Fruit fly (Drosophila melanogaster) whole organism, embryonic: ENCODE data around the gene CG43750.
A peak's percentile ranks its signal among the peaks of the same experiment; 100 is the strongest.

Experiments used
- Aef1 ChIP-seq: fragments of 200-800 bp; sonication (Bioruptor generic); IDR thresholded peaks from 3 replicates; pipeline ENCODE4 v1.3.6; 2022; ENCODE audit warnings: missing biosample characterization, missing genetic modification characterization
- Antp ChIP-seq: fragments of 200-800 bp; sonication (Bioruptor generic); optimal IDR thresholded peaks from 3 replicates; lab custom pipeline; 2016; ENCODE audit warnings: missing biosample characterization, missing genetic modification characterization
- CG10543 ChIP-seq: fragments of 200-800 bp; sonication (Bioruptor generic); optimal IDR thresholded peaks from 3 replicates; lab custom pipeline; 2017; ENCODE audit warnings: missing biosample characterization, mild to moderate bottlenecking, missing genetic modification characterization, moderate library complexity
- CG13287 ChIP-seq: fragments of 200-800 bp; sonication (Bioruptor generic); IDR thresholded peaks from 2 replicates; pipeline ENCODE4 v1.3.6; 2022; ENCODE audit warnings: missing biosample characterization, missing genetic modification characterization; ENCODE audit not compliant: partially characterized antibody
- CG14667 ChIP-seq: fragments of 200-800 bp; sonication (Bioruptor generic); IDR thresholded peaks from 2 replicates; pipeline ENCODE4 v1.3.6; 2022; ENCODE audit warnings: missing biosample characterization, missing genetic modification characterization
- CG15011 ChIP-seq: fragments of 200-800 bp; sonication (Bioruptor generic); optimal IDR thresholded peaks from 3 replicates; lab custom pipeline; 2018; ENCODE audit warnings: missing biosample characterization, mild to moderate bottlenecking, missing genetic modification characterization
- CG15269 ChIP-seq: fragments of 200-800 bp; sonication (Bioruptor generic); optimal IDR thresholded peaks from 2 replicates; lab custom pipeline; 2018; ENCODE audit warnings: missing biosample characterization, mild to moderate bottlenecking, missing genetic modification characterization, moderate library complexity
- CG17186 ChIP-seq: fragments of 200-800 bp; sonication (Bioruptor generic); optimal IDR thresholded peaks from 3 replicates; lab custom pipeline; 2017; ENCODE audit warnings: missing biosample characterization, missing genetic modification reagents, missing genetic modification characterization
- CG2116 ChIP-seq: fragments of 200-800 bp; sonication (Bioruptor generic); optimal IDR thresholded peaks from 3 replicates; lab custom pipeline; 2018; ENCODE audit warnings: missing biosample characterization, mild to moderate bottlenecking, missing genetic modification characterization
- CG2129 ChIP-seq: fragments of 200-800 bp; sonication (Bioruptor generic); IDR thresholded peaks from 2 replicates; pipeline ENCODE4 v1.3.6; 2022; ENCODE audit warnings: missing biosample characterization, missing genetic modification characterization; ENCODE audit not compliant: partially characterized antibody
- CG2678 ChIP-seq: fragments of 200-800 bp; sonication (Bioruptor generic); optimal IDR thresholded peaks from 3 replicates; lab custom pipeline; 2019; ENCODE audit warnings: missing biosample characterization, mild to moderate bottlenecking, missing genetic modification characterization, moderate library complexity
- CG31365 ChIP-seq: fragments of 200-800 bp; sonication (Bioruptor generic); optimal IDR thresholded peaks from 2 replicates; lab custom pipeline; 2018; ENCODE audit warnings: missing biosample characterization, mild to moderate bottlenecking, missing genetic modification characterization
- CG32767 ChIP-seq: fragments of 200-800 bp; sonication (Bioruptor generic); IDR thresholded peaks from 2 replicates; pipeline ENCODE4 v1.3.6; 2022; ENCODE audit warnings: missing biosample characterization, missing genetic modification characterization
- CG3726 ChIP-seq: fragments of 200-800 bp; sonication (Bioruptor generic); IDR thresholded peaks from 3 replicates; pipeline ENCODE4, ENCODE4 v1.3.6; 2022; ENCODE audit warnings: missing biosample characterization, missing genetic modification characterization
- CG3838 ChIP-seq: fragments of 200-800 bp; sonication (Bioruptor generic); optimal IDR thresholded peaks from 3 replicates; lab custom pipeline; 2016; ENCODE audit warnings: missing biosample characterization, missing genetic modification characterization
- CG4360 ChIP-seq: fragments of 200-800 bp; sonication (Bioruptor generic); IDR thresholded peaks from 2 replicates; pipeline ENCODE4 v1.3.6; 2022; ENCODE audit warnings: missing biosample characterization, missing genetic modification characterization
- CG4854 ChIP-seq: fragments of 200-800 bp; sonication (Bioruptor generic); optimal IDR thresholded peaks from 2 replicates; lab custom pipeline; 2016; ENCODE audit warnings: missing biosample characterization, missing genetic modification characterization, inconsistent platforms
- CG6854 ChIP-seq: fragments of 200-800 bp; sonication (Bioruptor generic); optimal IDR thresholded peaks from 3 replicates; lab custom pipeline; 2017; ENCODE audit warnings: missing biosample characterization, mild to moderate bottlenecking, missing genetic modification characterization
- CG7745 ChIP-seq: fragments of 200-800 bp; sonication (Bioruptor generic); optimal IDR thresholded peaks from 2 replicates; lab custom pipeline; 2018; ENCODE audit warnings: missing biosample characterization, mild to moderate bottlenecking, missing genetic modification characterization, moderate library complexity
- CG8290 ChIP-seq, 3 experiments: fragments of 200-800 bp; sonication (Bioruptor generic); optimal IDR thresholded peaks; 2 replicates each; lab custom pipeline; 2016 to 2019; ENCODE audit warnings: missing biosample characterization in 3 of 3, missing genetic modification characterization in 3 of 3, mild to moderate bottlenecking in 2 of 3, moderate library complexity in 1 of 3
- CG9727 ChIP-seq: fragments of 200-800 bp; sonication (Bioruptor generic); optimal IDR thresholded peaks from 3 replicates; lab custom pipeline; 2017; ENCODE audit warnings: missing biosample characterization, mild to moderate bottlenecking, missing genetic modification characterization
- CG9797 ChIP-seq: fragments of 200-800 bp; sonication (Bioruptor generic); optimal IDR thresholded peaks from 3 replicates; lab custom pipeline; 2018; ENCODE audit warnings: missing biosample characterization, mild to moderate bottlenecking, missing genetic modification characterization
- CG9817 ChIP-seq: fragments of 200-800 bp; sonication (Bioruptor generic); optimal IDR thresholded peaks from 2 replicates; lab custom pipeline; 2018; ENCODE audit warnings: missing biosample characterization, mild to moderate bottlenecking, missing genetic modification characterization, moderate library complexity
- CrebB ChIP-seq: fragments of 200-800 bp; sonication (Bioruptor generic); optimal IDR thresholded peaks from 3 replicates; lab custom pipeline; 2018; ENCODE audit warnings: missing biosample characterization, mild to moderate bottlenecking, missing genetic modification characterization
- Drgx ChIP-seq: fragments of 200-800 bp; sonication (Bioruptor generic); IDR thresholded peaks from 2 replicates; pipeline ENCODE4 v1.3.6; 2022; ENCODE audit warnings: missing biosample characterization, missing genetic modification characterization
- Ets65A ChIP-seq: fragments of 200-800 bp; sonication (Bioruptor generic); peaks from one replicate; lab custom pipeline; 2016; ENCODE audit warnings: missing biosample characterization, missing genetic modification characterization
- GATAe ChIP-seq: fragments of 200-800 bp; sonication (Bioruptor generic); conservative IDR thresholded peaks from 2 replicates; pipeline ENCODE4 v1.3.6; 2022; ENCODE audit warnings: missing biosample characterization, missing genetic modification characterization
- H2.0 ChIP-seq: fragments of 200-800 bp; sonication (Bioruptor generic); IDR thresholded peaks from 2 replicates; pipeline ENCODE4 v1.3.6; 2022; ENCODE audit warnings: missing biosample characterization, missing genetic modification characterization
- Nf-YB ChIP-seq: fragments of 200-800 bp; sonication (Bioruptor generic); optimal IDR thresholded peaks from 3 replicates; lab custom pipeline; 2019; ENCODE audit warnings: missing biosample characterization, mild to moderate bottlenecking, missing genetic modification characterization, moderate library complexity
- NfI ChIP-seq: fragments of 200-800 bp; sonication (Bioruptor generic); optimal IDR thresholded peaks from 3 replicates; lab custom pipeline; 2018; ENCODE audit warnings: missing biosample characterization, mild to moderate bottlenecking, missing genetic modification characterization, moderate library complexity
- Ravus ChIP-seq: fragments of 200-800 bp; sonication (Bioruptor generic); IDR thresholded peaks from 2 replicates; pipeline ENCODE4 v1.3.6; 2022; ENCODE audit warnings: missing biosample characterization, missing genetic modification characterization
- ab ChIP-seq: fragments of 200-800 bp; sonication (Bioruptor generic); optimal IDR thresholded peaks from 2 replicates; lab custom pipeline; 2016; ENCODE audit warnings: missing biosample characterization, missing genetic modification characterization
- crol ChIP-seq: fragments of 200-800 bp; sonication (Bioruptor generic); IDR thresholded peaks from 2 replicates; pipeline ENCODE4 v1.3.6; 2022; ENCODE audit warnings: missing biosample characterization, missing genetic modification characterization
- disco-r ChIP-seq: fragments of 200-800 bp; sonication (Bioruptor generic); optimal IDR thresholded peaks from 2 replicates; lab custom pipeline; 2016; ENCODE audit warnings: missing biosample characterization, missing genetic modification characterization
- en ChIP-seq: fragments of 200-800 bp; sonication (Bioruptor generic); optimal IDR thresholded peaks from 2 replicates; lab custom pipeline; 2016; ENCODE audit warnings: missing biosample characterization, missing genetic modification characterization
- gcm2 ChIP-seq: fragments of 200-800 bp; sonication (Bioruptor generic); optimal IDR thresholded peaks from 2 replicates; lab custom pipeline; 2016; ENCODE audit warnings: missing biosample characterization, missing genetic modification characterization
- ind ChIP-seq: fragments of 200-800 bp; sonication (Bioruptor generic); optimal IDR thresholded peaks from 3 replicates; lab custom pipeline; 2016; ENCODE audit warnings: missing biosample characterization, missing genetic modification characterization
- ken ChIP-seq: fragments of 200-800 bp; sonication (Bioruptor generic); IDR thresholded peaks from 3 replicates; pipeline ENCODE4 v1.3.6; 2022; ENCODE audit warnings: missing biosample characterization, missing genetic modification characterization
- nerfin-2 ChIP-seq: fragments of 200-800 bp; sonication (Bioruptor generic); IDR thresholded peaks from 2 replicates; pipeline ENCODE4 v1.3.6; 2022; ENCODE audit warnings: missing biosample characterization, missing genetic modification characterization; ENCODE audit not compliant: partially characterized antibody
- pfk ChIP-seq: fragments of 200-800 bp; sonication (Bioruptor generic); optimal IDR thresholded peaks from 2 replicates; lab custom pipeline; 2018; ENCODE audit warnings: missing biosample characterization, mild to moderate bottlenecking, missing genetic modification characterization, moderate library complexity
- pho ChIP-seq: fragments of 200-800 bp; sonication (Bioruptor generic); optimal IDR thresholded peaks from 2 replicates; lab custom pipeline; 2016; ENCODE audit warnings: missing biosample characterization, missing genetic modification characterization
- prd ChIP-seq, 3 experiments: fragments of >200 bp in 2 of 3; fragments of 200-800 bp in 1 of 3; sonication (Bioruptor generic) in 1 of 3; optimal IDR thresholded peaks in 2 of 3; IDR thresholded peaks in 1 of 3; 2 replicates in 2 of 3; 3 replicates in 1 of 3; pipeline versions ENCODE4 v1.3.6 to Lab custom; 2017 to 2022; ENCODE audit warnings: missing biosample characterization in 1 of 3, missing genetic modification characterization in 1 of 3
- seq ChIP-seq: fragments of 200-800 bp; sonication (Bioruptor generic); IDR thresholded peaks from 2 replicates; pipeline ENCODE4 v1.3.6; 2022; ENCODE audit warnings: missing biosample characterization, missing genetic modification characterization
- slbo ChIP-seq: fragments of 200-800 bp; sonication (Bioruptor generic); IDR thresholded peaks from 2 replicates; pipeline ENCODE4 v1.3.6; 2022; ENCODE audit warnings: missing biosample characterization, missing genetic modification characterization
- sob ChIP-seq: fragments of 200-800 bp; sonication (Bioruptor generic); IDR thresholded peaks from 2 replicates; pipeline ENCODE4 v1.3.6; 2022; ENCODE audit warnings: missing biosample characterization, missing genetic modification characterization
- vvl ChIP-seq: fragments of 200-800 bp; sonication (Bioruptor generic); IDR thresholded peaks from 2 replicates; pipeline ENCODE4 v1.3.6; 2022; ENCODE audit warnings: missing biosample characterization, missing genetic modification characterization

The CG43750 gene

dm6 chr2L:2436258-2436657, 45.8 kb upstream of the CG43750 start (continued):
- TF ChIP-seq CG15269 (tag; lab: Kevin White, UChicago) (no peak), Nf-YB (GFP tag; lab: Kevin White, UChicago) (no peak), CG4854 (GFP tag; lab: Kevin White, UChicago) (no peak), CG31365 (no peak), gcm2 (no peak), CG15011 (GFP tag; lab: Kevin White, UChicago) (no peak), prd (optimal IDR thresholded peaks at IDR 0.05; lab: Kevin White, UChicago) (no peak), prd (GFP tag; IDR thresholded peaks at IDR 0.05; lab: Robert Waterston, UW) (0 out of 3 replicates have a peak, but pooled peaks have one; percentile 13), H2.0 (0 out of 2 replicates have a peak, but pooled peaks have one; percentile 6), slbo (0 out of 2 replicates have a peak, but pooled peaks have one; percentile 5), ind (GFP tag; lab: Kevin White, UChicago) (no peak), CG2116 (GFP tag; lab: Kevin White, UChicago) (no peak)
- TF ChIP-seq, all 482 proteins: peak for 7

dm6 chr2L:2434222-2434621, 43.7 kb upstream of the CG43750 start:
- TF ChIP-seq Drgx (GFP tag; lab: Robert Waterston, UW) (peak; percentile 41; the same call in 1 of the 2 replicates), CG4360 (GFP tag; lab: Robert Waterston, UW) (no peak)

dm6 chr2L:2433494-2434054, 43.1 kb upstream of the CG43750 start:
- TF ChIP-seq Aef1 (GFP tag; lab: Robert Waterston, UW) (peak; percentile 93), CG7745 (no peak), GATAe (GFP tag; lab: Robert Waterston, UW) (no peak), CG17186 (GFP tag; lab: Kevin White, UChicago) (peak; percentile 10), slbo (peak; percentile 75), Antp (peak; percentile 89), pho (GFP tag; lab: Kevin White, UChicago) (peak; percentile 61), Ets65A (GFP tag; lab: Kevin White, UChicago) (peak; percentile 97), seq (GFP tag; lab: Robert Waterston, UW) (peak; percentile 87), CG4360 (GFP tag; lab: Robert Waterston, UW) (peak; percentile 47; the same call in 1 of the 2 replicates), CG9817 (tag; lab: Kevin White, UChicago) (peak; percentile 82), CG6854 (GFP tag; lab: Kevin White, UChicago) (peak; percentile 34), CrebB (tag; lab: Kevin White, UChicago) (peak; percentile 69), CG13287 (GFP tag; lab: Robert Waterston, UW) (no peak), sob (GFP tag; lab: Robert Waterston, UW) (peak; percentile 82), CG3838 (GFP tag; lab: Kevin White, UChicago) (no peak), nerfin-2 (GFP tag; lab: Robert Waterston, UW) (no peak), NfI (GFP tag; lab: Kevin White, UChicago) (peak; percentile 86), CG8290 (GFP tag; optimal IDR thresholded peaks at IDR 0.05; lab: Kevin White, UChicago) (peak; percentile 51), CG8290 (tag; optimal IDR thresholded peaks at IDR 0.05; lab: Kevin White, UChicago) (peak in 1 of 2 experiments; percentile 85), CG2678 (tag; lab: Kevin White, UChicago) (peak; percentile 81), Ravus (GFP tag; lab: Robert Waterston, UW) (peak; percentile 31; the same call in 1 of the 2 replicates), vvl (peak; percentile 92), ab (peak; percentile 24), ken (GFP tag; lab: Robert Waterston, UW) (peak; percentile 92), crol (GFP tag; lab: Robert Waterston, UW) (no peak), en (GFP tag; lab: Kevin White, UChicago) (peak; percentile 79), pfk (no peak), CG14667 (GFP tag; lab: Robert Waterston, UW) (peak; percentile 46), CG3726 (0 out of 3 replicates have a peak, but pooled peaks have one; percentile 70), disco-r (GFP tag; lab: Kevin White, UChicago) (peak; percentile 66), CG10543 (GFP tag; lab: Kevin White, UChicago) (peak; percentile 27), CG9797 (GFP tag; lab: Kevin White, UChicago) (no peak), CG9727 (GFP tag; lab: Kevin White, UChicago) (peak; percentile 41), CG32767 (GFP tag; lab: Robert Waterston, UW) (peak; percentile 82), CG2129 (GFP tag; lab: Robert Waterston, UW) (no peak)
